Fruit fly (Drosophila melanogaster) whole organism, embryonic: ENCODE measurements around the gene Hesr.

ENCODE experiments used
- Bdp1 ChIP-seq: fragments of 200-800 bp; sonication (Bioruptor generic); optimal IDR thresholded peaks from 3 replicates; lab custom pipeline; 2016; ENCODE audit warnings: missing biosample characterization, missing genetic modification characterization
- CG1024 ChIP-seq: fragments of 200-800 bp; sonication (Bioruptor generic); IDR thresholded peaks from 2 replicates; pipeline ENCODE4 v1.3.6; 2022; ENCODE audit warnings: missing biosample characterization, missing genetic modification characterization
- CG10366 ChIP-seq: fragments of 200-800 bp; sonication (Bioruptor generic); IDR thresholded peaks from 2 replicates; pipeline ENCODE4 v1.3.6; 2022; ENCODE audit warnings: missing biosample characterization, missing genetic modification characterization
- CG10462 ChIP-seq: fragments of 200-800 bp; sonication (Bioruptor generic); optimal IDR thresholded peaks from 2 replicates; lab custom pipeline; 2016; ENCODE audit warnings: missing biosample characterization, missing genetic modification characterization
- CG11504 ChIP-seq: fragments of 200-800 bp; sonication (Bioruptor generic); optimal IDR thresholded peaks from 3 replicates; lab custom pipeline; 2019; ENCODE audit warnings: missing biosample characterization, mild to moderate bottlenecking, missing genetic modification characterization, moderate library complexity
- CG12219 ChIP-seq: fragments of 200-800 bp; sonication (Bioruptor generic); optimal IDR thresholded peaks from 3 replicates; lab custom pipeline; 2018; ENCODE audit warnings: missing biosample characterization, mild to moderate bottlenecking, missing genetic modification characterization
- CG12299 ChIP-seq: fragments of 200-800 bp; sonication (Bioruptor generic); optimal IDR thresholded peaks from 2 replicates; lab custom pipeline; 2018; ENCODE audit warnings: missing biosample characterization, mild to moderate bottlenecking, missing genetic modification characterization
- CG14014 ChIP-seq: fragments of 200-800 bp; sonication (Bioruptor generic); IDR thresholded peaks from 2 replicates; pipeline ENCODE4 v1.3.6; 2022; ENCODE audit warnings: missing biosample characterization, missing genetic modification characterization
- CG17359 ChIP-seq: fragments of 200-800 bp; sonication (Bioruptor generic); optimal IDR thresholded peaks from 3 replicates; lab custom pipeline; 2018; ENCODE audit warnings: missing biosample characterization, mild to moderate bottlenecking, missing genetic modification characterization, moderate library complexity
- CG2202 ChIP-seq: fragments of 200-800 bp; sonication (Bioruptor generic); optimal IDR thresholded peaks from 2 replicates; lab custom pipeline; 2018; ENCODE audit warnings: missing biosample characterization, mild to moderate bottlenecking, missing genetic modification characterization
- CG3065 ChIP-seq: fragments of 200-800 bp; sonication (Bioruptor generic); optimal IDR thresholded peaks from 2 replicates; lab custom pipeline; 2016; ENCODE audit warnings: missing biosample characterization, missing genetic modification characterization
- CG34224 ChIP-seq: fragments of 200-800 bp; sonication (Bioruptor generic); IDR thresholded peaks from 3 replicates; pipeline ENCODE4 v1.3.6; 2022; ENCODE audit warnings: missing biosample characterization, missing genetic modification characterization; ENCODE audit not compliant: partially characterized antibody
- CG3726 ChIP-seq: fragments of 200-800 bp; sonication (Bioruptor generic); IDR thresholded peaks from 3 replicates; pipeline ENCODE4, ENCODE4 v1.3.6; 2022; ENCODE audit warnings: missing biosample characterization, missing genetic modification characterization
- CG6272 ChIP-seq: fragments of 200-800 bp; sonication (Bioruptor generic); IDR thresholded peaks from 2 replicates; pipeline ENCODE4 v1.3.6; 2022; ENCODE audit warnings: missing biosample characterization, missing genetic modification characterization
- CG7357 ChIP-seq: fragments of 200-800 bp; sonication (Bioruptor generic); IDR thresholded peaks from 3 replicates; pipeline ENCODE4 v1.3.6; 2022; ENCODE audit warnings: missing biosample characterization, missing genetic modification characterization
- CG7786 ChIP-seq: fragments of 200-800 bp; sonication (Bioruptor generic); optimal IDR thresholded peaks from 2 replicates; lab custom pipeline; 2016; ENCODE audit warnings: missing biosample characterization, missing genetic modification characterization
- CG7987 ChIP-seq: fragments of 200-800 bp; sonication (Bioruptor generic); optimal IDR thresholded peaks from 2 replicates; lab custom pipeline; 2018; ENCODE audit warnings: missing biosample characterization, mild to moderate bottlenecking, missing genetic modification characterization, moderate library complexity
- CG9876 ChIP-seq: fragments of 200-800 bp; sonication (Bioruptor generic); optimal IDR thresholded peaks from 2 replicates; lab custom pipeline; 2016; ENCODE audit warnings: missing biosample characterization, missing genetic modification characterization
- Dad ChIP-seq: fragments of 200-800 bp; sonication (Bioruptor generic); optimal IDR thresholded peaks from 3 replicates; lab custom pipeline; 2016; ENCODE audit warnings: missing biosample characterization, missing genetic modification characterization
- Deaf1 ChIP-seq: fragments of 200-800 bp; optimal IDR thresholded peaks from 3 replicates; lab custom pipeline; 2019; ENCODE audit warnings: missing biosample characterization, mild to moderate bottlenecking, missing genetic modification characterization, moderate library complexity
- Dek ChIP-seq: fragments of 200-800 bp; sonication (Bioruptor generic); optimal IDR thresholded peaks from 3 replicates; lab custom pipeline; 2019; ENCODE audit warnings: missing biosample characterization, mild to moderate bottlenecking, missing genetic modification characterization, moderate library complexity
- Dfd ChIP-seq, 2 experiments: fragments of >200 bp; optimal IDR thresholded peaks; 2 replicates each; lab custom pipeline; 2017; ENCODE audit warnings: missing biosample characterization in 2 of 2, missing genetic modification characterization in 2 of 2
- GATAe ChIP-seq: fragments of 200-800 bp; sonication (Bioruptor generic); conservative IDR thresholded peaks from 2 replicates; pipeline ENCODE4 v1.3.6; 2022; ENCODE audit warnings: missing biosample characterization, missing genetic modification characterization
- HLHmδ ChIP-seq: fragments of 200-800 bp; sonication (Bioruptor generic); optimal IDR thresholded peaks from 2 replicates; lab custom pipeline; 2018; ENCODE audit warnings: missing biosample characterization, mild to moderate bottlenecking, missing genetic modification characterization, moderate library complexity
- Hsf ChIP-seq: fragments of 200-800 bp; sonication (Bioruptor generic); optimal IDR thresholded peaks from 3 replicates; lab custom pipeline; 2016; ENCODE audit warnings: missing biosample characterization, missing genetic modification characterization
- NC2α ChIP-seq: fragments of 200-800 bp; sonication (Bioruptor generic); optimal IDR thresholded peaks from 2 replicates; lab custom pipeline; 2016; ENCODE audit warnings: missing biosample characterization, missing genetic modification characterization
- NFAT ChIP-seq: fragments of 200-800 bp; sonication (Bioruptor generic); IDR thresholded peaks from 2 replicates; pipeline ENCODE4 v1.3.6; 2022; ENCODE audit warnings: missing biosample characterization, missing genetic modification characterization
- Nf-YA ChIP-seq: fragments of 200-800 bp; sonication (Bioruptor generic); IDR thresholded peaks from 2 replicates; pipeline ENCODE4 v1.3.6; 2022; ENCODE audit warnings: missing biosample characterization, missing genetic modification characterization
- NfI ChIP-seq: fragments of 200-800 bp; sonication (Bioruptor generic); optimal IDR thresholded peaks from 3 replicates; lab custom pipeline; 2018; ENCODE audit warnings: missing biosample characterization, mild to moderate bottlenecking, missing genetic modification characterization, moderate library complexity
- Optix ChIP-seq: fragments of 200-800 bp; sonication (Bioruptor generic); IDR thresholded peaks from 3 replicates; pipeline ENCODE4 v1.3.6; 2022; ENCODE audit warnings: missing biosample characterization, missing genetic modification characterization
- Stat92E ChIP-seq, 3 experiments: fragments of >200 bp in 2 of 3; fragments of 200-800 bp in 1 of 3; sonication (Bioruptor generic) in 1 of 3; optimal IDR thresholded peaks; 2 replicates each; lab custom pipeline; 2017 to 2019; ENCODE audit warnings: missing biosample characterization in 3 of 3, missing genetic modification characterization in 3 of 3, mild to moderate bottlenecking in 1 of 3, moderate library complexity in 1 of 3
- ap ChIP-seq: fragments of 200-800 bp; sonication (Bioruptor generic); IDR thresholded peaks from 2 replicates; pipeline ENCODE4 v1.3.6; 2022; ENCODE audit warnings: missing biosample characterization, missing genetic modification characterization
- bbx ChIP-seq: fragments of 200-800 bp; sonication (Bioruptor generic); IDR thresholded peaks from 2 replicates; pipeline ENCODE4 v1.3.6; 2022; ENCODE audit warnings: missing biosample characterization, missing genetic modification characterization; ENCODE audit not compliant: partially characterized antibody
- bcd ChIP-seq: fragments of 200-800 bp; sonication (Bioruptor generic); optimal IDR thresholded peaks from 2 replicates; lab custom pipeline; 2017; ENCODE audit warnings: missing biosample characterization, mild to moderate bottlenecking, missing genetic modification characterization
- chn ChIP-seq: fragments of 200-800 bp; sonication (Bioruptor generic); optimal IDR thresholded peaks from 2 replicates; lab custom pipeline; 2016; ENCODE audit warnings: missing biosample characterization, missing genetic modification characterization
- corto ChIP-seq: fragments of 200-800 bp; sonication (Bioruptor generic); optimal IDR thresholded peaks from 2 replicates; lab custom pipeline; 2016; ENCODE audit warnings: missing biosample characterization, mild to moderate bottlenecking, missing genetic modification characterization, moderate library complexity
- dpn ChIP-seq, 2 experiments: fragments of 200-800 bp; sonication (Bioruptor generic); optimal IDR thresholded peaks; 3 replicates each; lab custom pipeline; 2016; ENCODE audit warnings: missing biosample characterization in 2 of 2, missing genetic modification characterization in 2 of 2
- ems ChIP-seq: fragments of 200-800 bp; sonication (Bioruptor generic); optimal IDR thresholded peaks from 3 replicates; lab custom pipeline; 2016; ENCODE audit warnings: missing biosample characterization, missing genetic modification characterization
- gro ChIP-seq: fragments of 200-800 bp; sonication (Bioruptor generic); optimal IDR thresholded peaks from 2 replicates; lab custom pipeline; 2016; ENCODE audit warnings: missing biosample characterization, missing genetic modification characterization
- jigr1 ChIP-seq: fragments of 200-800 bp; sonication (Bioruptor generic); IDR thresholded peaks from 3 replicates; pipeline ENCODE4 v1.3.6; 2022; ENCODE audit warnings: missing biosample characterization, missing genetic modification characterization
- ken ChIP-seq: fragments of 200-800 bp; sonication (Bioruptor generic); IDR thresholded peaks from 3 replicates; pipeline ENCODE4 v1.3.6; 2022; ENCODE audit warnings: missing biosample characterization, missing genetic modification characterization
- lab ChIP-seq: fragments of 200-800 bp; sonication (Bioruptor generic); optimal IDR thresholded peaks from 3 replicates; lab custom pipeline; 2017; ENCODE audit warnings: missing biosample characterization, missing genetic modification characterization, mild to moderate bottlenecking, moderate library complexity, missing genetic modification reagents
- lilli ChIP-seq: fragments of 200-800 bp; sonication (Bioruptor generic); optimal IDR thresholded peaks from 3 replicates; lab custom pipeline; 2016; ENCODE audit warnings: missing biosample characterization, missing genetic modification characterization
- lov ChIP-seq, 2 experiments: fragments of 200-800 bp in 1 of 2; fragments of >200 bp in 1 of 2; sonication (Bioruptor generic) in 1 of 2; IDR thresholded peaks in 1 of 2; optimal IDR thresholded peaks in 1 of 2; 2 replicates in 1 of 2; 3 replicates in 1 of 2; pipeline versions ENCODE4 v1.3.6 to Lab custom; 2017 to 2022; ENCODE audit warnings: missing biosample characterization in 1 of 2, missing genetic modification characterization in 1 of 2
- onecut ChIP-seq: fragments of 200-800 bp; sonication (Bioruptor generic); IDR thresholded peaks from 2 replicates; pipeline ENCODE4 v1.3.6; 2022; ENCODE audit warnings: missing biosample characterization, missing genetic modification characterization
- ranshi ChIP-seq: fragments of 200-800 bp; sonication (Bioruptor generic); IDR thresholded peaks from 2 replicates; pipeline ENCODE4 v1.3.6; 2022; ENCODE audit warnings: missing biosample characterization, missing genetic modification characterization
- schlank ChIP-seq: fragments of 200-800 bp; sonication (Bioruptor generic); optimal IDR thresholded peaks from 2 replicates; lab custom pipeline; 2018; ENCODE audit warnings: missing biosample characterization, mild to moderate bottlenecking, missing genetic modification characterization
- sim ChIP-seq: fragments of 200-800 bp; sonication (Bioruptor generic); IDR thresholded peaks from 2 replicates; pipeline ENCODE4 v1.3.6; 2022; ENCODE audit warnings: missing biosample characterization, missing genetic modification characterization
- slbo ChIP-seq: fragments of 200-800 bp; sonication (Bioruptor generic); IDR thresholded peaks from 2 replicates; pipeline ENCODE4 v1.3.6; 2022; ENCODE audit warnings: missing biosample characterization, missing genetic modification characterization
- tin ChIP-seq: fragments of 200-800 bp; sonication (Bioruptor generic); optimal IDR thresholded peaks from 3 replicates; lab custom pipeline; 2016; ENCODE audit warnings: missing biosample characterization, missing genetic modification characterization
- vnd ChIP-seq: fragments of 200-800 bp; sonication (Bioruptor generic); IDR thresholded peaks from 3 replicates; pipeline ENCODE4 v1.3.6; 2022; ENCODE audit warnings: missing biosample characterization, missing genetic modification characterization; ENCODE audit not compliant: partially characterized antibody
- wdn ChIP-seq: fragments of 200-800 bp; sonication (Bioruptor generic); IDR thresholded peaks from 2 replicates; pipeline ENCODE4 v1.3.6; 2022; ENCODE audit warnings: missing biosample characterization, missing genetic modification characterization

Hesr gene

DNA sequence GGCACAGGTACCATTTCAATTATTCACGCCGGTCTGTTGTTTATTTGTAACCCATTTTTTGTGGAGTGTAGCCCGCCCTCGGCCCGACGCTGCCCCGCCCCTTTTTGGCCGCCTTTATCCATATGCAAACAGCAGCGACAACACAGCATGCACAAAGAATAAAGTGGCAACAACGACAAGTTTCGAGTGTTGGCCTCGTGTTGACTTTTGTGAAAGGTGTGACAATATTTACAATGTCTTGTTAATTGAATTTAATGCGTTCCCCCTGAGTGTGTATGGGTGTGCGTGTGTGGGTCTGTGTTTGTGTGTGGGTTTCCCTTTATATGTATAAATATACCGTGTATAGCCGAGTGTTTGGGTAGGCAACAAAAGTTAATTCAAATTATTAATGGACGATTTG lies 32.9 kb upstream of the Hesr start (continued):
- TF ChIP-seq gro (GFP tag; lab: Kevin White, UChicago) (no peak), CG9876 (GFP tag; lab: Kevin White, UChicago) (no peak), ems (GFP tag; lab: Kevin White, UChicago) (no peak), NFAT (GFP tag; lab: Robert Waterston, UW) (no peak), HLHmδ (peak; percentile 66), bcd (GFP tag; lab: Kevin White, UChicago) (no peak), ranshi (GFP tag; lab: Robert Waterston, UW) (no peak), CG10462 (no peak), jigr1 (GFP tag; lab: Robert Waterston, UW) (no peak), Stat92E (GFP tag; optimal IDR thresholded peaks at IDR 0.05; lab: Kevin White, UChicago) (no peak), ken (GFP tag; lab: Robert Waterston, UW) (peak; percentile 38; the same call in 1 of the 3 replicates), bbx (GFP tag; lab: Robert Waterston, UW) (no peak), dpn (GFP tag; optimal IDR thresholded peaks at IDR 0.05; lab: Kevin White, UChicago) (no peak), wdn (GFP tag; lab: Robert Waterston, UW) (no peak), CG14014 (no peak), Optix (GFP tag; lab: Robert Waterston, UW) (no peak), CG7987 (GFP tag; lab: Kevin White, UChicago) (peak; percentile 20), CG6272 (GFP tag; lab: Robert Waterston, UW) (no peak), CG7786 (GFP tag; lab: Kevin White, UChicago) (no peak), Dad (GFP tag; lab: Kevin White, UChicago) (no peak), CG1024 (0 out of 2 replicates have a peak, but pooled peaks have one; percentile 10), ap (GFP tag; lab: Robert Waterston, UW) (no peak), corto (GFP tag; lab: Kevin White, UChicago) (no peak), Bdp1 (GFP tag; lab: Kevin White, UChicago) (no peak), NC2α (GFP tag; lab: Kevin White, UChicago) (no peak), CG3065 (GFP tag; lab: Kevin White, UChicago) (no peak), NfI (GFP tag; lab: Kevin White, UChicago) (no peak), CG17359 (tag; lab: Kevin White, UChicago) (peak; percentile 50), lov (optimal IDR thresholded peaks at IDR 0.05; lab: Kevin White, UChicago) (no peak), lov (GFP tag; IDR thresholded peaks at IDR 0.05; lab: Robert Waterston, UW) (no peak), Dek (tag; lab: Kevin White, UChicago) (no peak), vnd (GFP tag; lab: Robert Waterston, UW) (no peak), slbo (GFP tag; lab: Robert Waterston, UW) (no peak), CG34224 (GFP tag; lab: Robert Waterston, UW) (no peak), Hsf (GFP tag; lab: Kevin White, UChicago) (no peak), CG7357 (GFP tag; lab: Robert Waterston, UW) (no peak), schlank (tag; lab: Kevin White, UChicago) (no peak), CG3726 (GFP tag; lab: Robert Waterston, UW) (no peak), lab (GFP tag; lab: Kevin White, UChicago) (peak; percentile 32), CG12299 (tag; lab: Kevin White, UChicago) (peak; percentile 12), Dfd (GFP tag; optimal IDR thresholded peaks at IDR 0.05; lab: Kevin White, UChicago) (no peak), CG11504 (tag; lab: Kevin White, UChicago) (peak; percentile 2), sim (GFP tag; lab: Robert Waterston, UW) (no peak), onecut (GFP tag; lab: Robert Waterston, UW) (0 out of 2 replicates have a peak, but pooled peaks have one; percentile 15), GATAe (GFP tag; lab: Robert Waterston, UW) (no peak), tin (GFP tag; lab: Kevin White, UChicago) (no peak), Nf-YA (GFP tag; lab: Robert Waterston, UW) (no peak), CG10366 (GFP tag; lab: Robert Waterston, UW) (no peak), CG2202 (tag; lab: Kevin White, UChicago) (peak; percentile 46), lilli (no peak), chn (GFP tag; lab: Kevin White, UChicago) (no peak), Deaf1 (tag; lab: Kevin White, UChicago) (no peak), CG12219 (no peak)
